Fruit fly (Drosophila melanogaster) Kc167 (cell line): Measurements from ENCODE around the gene CG34325.

Experiments used
- Myc ChIP-seq: fragments of >200 bp; optimal IDR thresholded peaks from 2 replicates; lab custom pipeline; 2017; ENCODE audit warnings: missing external identifiers
- Sin3A ChIP-seq: fragments of >200 bp; optimal IDR thresholded peaks from 2 replicates; lab custom pipeline; 2018; ENCODE audit warnings: missing external identifiers
- h ChIP-seq: fragments of >200 bp; optimal IDR thresholded peaks from 3 replicates; lab custom pipeline; 2018; ENCODE audit warnings: missing external identifiers
- psq ChIP-seq: fragments of >200 bp; optimal IDR thresholded peaks from 2 replicates; lab custom pipeline; 2017; ENCODE audit warnings: missing external identifiers
- ttk ChIP-seq: sonication (Bioruptor generic); optimal IDR thresholded peaks from 2 replicates; lab custom pipeline; 2017; ENCODE audit warnings: missing external identifiers

- TF ChIP-seq h (lab: Kevin White, UChicago) (no peak), Sin3A (lab: Kevin White, UChicago) (no peak), psq (lab: Kevin White, UChicago) (no peak), Myc (lab: Kevin White, UChicago) (no peak), ttk (lab: Kevin White, UChicago) (no peak)
Observed at dm6 chrX:16694959-16695358, 26.3 kb downstream of the CG34325 start, which contains the start of gene Septin4.
